Worm (Caenorhabditis elegans): Measurements from ENCODE around the gene B0244.15.

- no peak for TF ChIP-seq cog-1 (tag; optimal IDR thresholded peaks at IDR 0.05)
- no peak for TF ChIP-seq ztf-29 (GFP tag; IDR thresholded peaks at IDR 0.05)
- TF ChIP-seq T22C8.4 (GFP tag; IDR thresholded peaks at IDR 0.05), result no peak
- TF ChIP-seq flt-1 (GFP tag; IDR thresholded peaks at IDR 0.05), result no peak
- no peak for TF ChIP-seq tab-1 (GFP tag; IDR thresholded peaks at IDR 0.05)
- no peak for TF ChIP-seq ref-1 (GFP tag; conservative IDR thresholded peaks at IDR 0.05)
- TF ChIP-seq klf-2 (GFP tag; conservative IDR thresholded peaks at IDR 0.05), result no peak
- no peak for TF ChIP-seq med-1 (GFP tag; optimal IDR thresholded peaks at IDR 0.05; ENCODE audit: insufficient read depth)
Observed at ce11 chrIII:5693736-5694135, 49.4 kb upstream of the B0244.15 start, which contains the start of gene B0336.13.

Measured in whole organism, midembryonic.